Fruit fly (Drosophila melanogaster): ENCODE data around the gene mRpL22.

The mRpL22 gene

dm6 chrX:16751579-16752156 is 32.1 kb upstream of the mRpL22 start, which contains the start of gene goe (continued):
- TF ChIP-seq CG7556 (GFP tag; optimal IDR thresholded peaks at IDR 0.05) = peak; percentile 34
- peak; percentile 91 for TF ChIP-seq NC2β (GFP tag; optimal IDR thresholded peaks at IDR 0.05)
- peak; percentile 75 for TF ChIP-seq CG34376 (GFP tag; optimal IDR thresholded peaks at IDR 0.05)
- no peak; the same call in 1 of the 2 replicates for TF ChIP-seq cas (GFP tag; IDR thresholded peaks at IDR 0.05)
- peak; percentile 19 for TF ChIP-seq CG10274 (GFP tag; optimal IDR thresholded peaks at IDR 0.05)
- TF ChIP-seq CG10654 (GFP tag; optimal IDR thresholded peaks at IDR 0.05) = peak; percentile 74
- peak; percentile 63 for TF ChIP-seq CG8765 (GFP tag; IDR thresholded peaks at IDR 0.05)
- no peak for TF ChIP-seq CG15696 (tag; optimal IDR thresholded peaks at IDR 0.05)
- peak; percentile 37 for TF ChIP-seq Max (GFP tag; optimal IDR thresholded peaks at IDR 0.05)
- peak; percentile 67 for TF ChIP-seq MBD-R2 (GFP tag; IDR thresholded peaks at IDR 0.05)
- peak; percentile 64 for TF ChIP-seq Hey (tag; optimal IDR thresholded peaks at IDR 0.05)
- no peak for TF ChIP-seq Lim3 (GFP tag; IDR thresholded peaks at IDR 0.05)
- peak; percentile 76 for TF ChIP-seq CG6813 (GFP tag; optimal IDR thresholded peaks at IDR 0.05)
- peak; percentile 79 for TF ChIP-seq CG12155 (GFP tag; optimal IDR thresholded peaks at IDR 0.05)
- peak; percentile 74 to 83 for TF ChIP-seq Pdp1 (GFP tag; optimal IDR thresholded peaks at IDR 0.05)
- peak; percentile 89 for TF ChIP-seq vvl (GFP tag; IDR thresholded peaks at IDR 0.05)
- peak; percentile 68 for TF ChIP-seq eyg (GFP tag; optimal IDR thresholded peaks at IDR 0.05)
- peak; percentile 73 for TF ChIP-seq ATbp (GFP tag; optimal IDR thresholded peaks at IDR 0.05)
- peak; percentile 83 for TF ChIP-seq HLH54F (GFP tag; optimal IDR thresholded peaks at IDR 0.05)
- peak; percentile 62; the same call in 1 of the 2 replicates for TF ChIP-seq bowl (GFP tag; IDR thresholded peaks at IDR 0.05)
- TF ChIP-seq Nf-YA (GFP tag; IDR thresholded peaks at IDR 0.05) = peak; percentile 57; the same call in 1 of the 2 replicates
- TF ChIP-seq CG11696 (GFP tag; IDR thresholded peaks at IDR 0.05) = no peak
- TF ChIP-seq p53 (GFP tag; optimal IDR thresholded peaks at IDR 0.05) = peak; percentile 85
- TF ChIP-seq trh (GFP tag; optimal IDR thresholded peaks at IDR 0.05) = peak; percentile 72
- TF ChIP-seq CG12299 (tag; optimal IDR thresholded peaks at IDR 0.05) = peak; percentile 78
- peak; percentile 76 for TF ChIP-seq CG3407 (GFP tag; optimal IDR thresholded peaks at IDR 0.05)
- TF ChIP-seq Hsf (GFP tag; optimal IDR thresholded peaks at IDR 0.05) = peak; percentile 85
- peak; percentile 76 for TF ChIP-seq CG13775 (GFP tag; optimal IDR thresholded peaks at IDR 0.05)
- peak; percentile 36 for TF ChIP-seq ac (GFP tag; optimal IDR thresholded peaks at IDR 0.05)
- peak; percentile 38 for TF ChIP-seq CG30020 (tag; optimal IDR thresholded peaks at IDR 0.05)
- TF ChIP-seq E2f1 (GFP tag; IDR thresholded peaks at IDR 0.05) = peak; percentile 76
- peak; percentile 51; the same call in 1 of the 2 replicates for TF ChIP-seq toy (GFP tag; IDR thresholded peaks at IDR 0.05)
- no peak for TF ChIP-seq usp (GFP tag; optimal IDR thresholded peaks at IDR 0.05)
- TF ChIP-seq lola (GFP tag; optimal IDR thresholded peaks at IDR 0.05) = peak in 1 of 3 experiments; percentile 28
- peak; percentile 40 for TF ChIP-seq Adf1 (GFP tag; IDR thresholded peaks at IDR 0.05)
- TF ChIP-seq en (GFP tag; optimal IDR thresholded peaks at IDR 0.05) = peak; percentile 71
- peak; percentile 73 for TF ChIP-seq CG17385 (GFP tag; optimal IDR thresholded peaks at IDR 0.05)
- no peak for TF ChIP-seq CG7357 (GFP tag; IDR thresholded peaks at IDR 0.05)
- peak; percentile 85 for TF ChIP-seq CG14014 (GFP tag; IDR thresholded peaks at IDR 0.05)
- TF ChIP-seq cato (GFP tag; optimal IDR thresholded peaks at IDR 0.05; ENCODE audit: borderline replicate concordance) = peak; percentile 29
- TF ChIP-seq CG11093 (GFP tag; IDR thresholded peaks at IDR 0.05) = peak; percentile 49; the same call in 2 of the 3 replicates
- peak; percentile 61 to 87 for TF ChIP-seq Hr51 (GFP tag; optimal IDR thresholded peaks at IDR 0.05)
- TF ChIP-seq ewg (GFP tag; optimal IDR thresholded peaks at IDR 0.05) = peak; percentile 73
- peak; percentile 84 for TF ChIP-seq CG11247 (GFP tag; IDR thresholded peaks at IDR 0.05)
- no peak for TF ChIP-seq nom (GFP tag; optimal IDR thresholded peaks at IDR 0.05)
- TF ChIP-seq E2f2 (GFP tag; IDR thresholded peaks at IDR 0.05) = peak; percentile 83
- peak; percentile 72 for TF ChIP-seq Fer3 (tag; optimal IDR thresholded peaks at IDR 0.05)
- peak; percentile 70 for TF ChIP-seq CG1602 (GFP tag; optimal IDR thresholded peaks at IDR 0.05)
- peak; percentile 82 to 91 for TF ChIP-seq dpn (GFP tag; optimal IDR thresholded peaks at IDR 0.05)
- TF ChIP-seq Scr (GFP tag; IDR thresholded peaks at IDR 0.05; ENCODE audit: partially characterized antibody) = peak; percentile 89

Data from whole organism, embryonic.